Fruit fly (Drosophila melanogaster): Measurements from ENCODE around the gene Taf10b.

The Taf10b gene

dm6 chr2L:2751904-2752459, 15.7 kb downstream of the Taf10b start, which contains the start of gene Bacc (continued):
- TF ChIP-seq pan (optimal IDR thresholded peaks at IDR 0.05) (no peak), pan (GFP tag; optimal IDR thresholded peaks at IDR 0.05 in 1 of 2, IDR thresholded peaks at IDR 0.05 in 1 of 2) (no peak), zfh2 (GFP tag; optimal IDR thresholded peaks at IDR 0.05) (peak; percentile 90), CG17829 (tag; optimal IDR thresholded peaks at IDR 0.05) (peak; percentile 73), CG5180 (GFP tag; optimal IDR thresholded peaks at IDR 0.05) (peak; percentile 61), tap (tag; optimal IDR thresholded peaks at IDR 0.05) (peak; percentile 74), odd (GFP tag; optimal IDR thresholded peaks at IDR 0.05) (peak; percentile 82), H15 (GFP tag; IDR thresholded peaks at IDR 0.05) (no peak), CG9727 (GFP tag; optimal IDR thresholded peaks at IDR 0.05) (peak; percentile 91), CG3726 (GFP tag; IDR thresholded peaks at IDR 0.05) (no peak), gem (tag; optimal IDR thresholded peaks at IDR 0.05) (peak; percentile 91), Usf (GFP tag; optimal IDR thresholded peaks at IDR 0.05) (peak; percentile 90), CG3407 (GFP tag; optimal IDR thresholded peaks at IDR 0.05) (peak; percentile 70), Max (GFP tag; optimal IDR thresholded peaks at IDR 0.05) (peak; percentile 84), Antp (GFP tag; optimal IDR thresholded peaks at IDR 0.05) (peak; percentile 86), sqz (GFP tag; optimal IDR thresholded peaks at IDR 0.05) (peak; percentile 81), tup (GFP tag; optimal IDR thresholded peaks at IDR 0.05) (peak; percentile 60), CG11504 (tag; optimal IDR thresholded peaks at IDR 0.05) (peak; percentile 94), psq (GFP tag; optimal IDR thresholded peaks at IDR 0.05) (peak; percentile 15), hbn (GFP tag; IDR thresholded peaks at IDR 0.05; ENCODE audit: partially characterized antibody) (no peak), Dbx (GFP tag; IDR thresholded peaks at IDR 0.05) (no peak), CG17385 (GFP tag; optimal IDR thresholded peaks at IDR 0.05) (peak; percentile 79), Hr51 (GFP tag; optimal IDR thresholded peaks at IDR 0.05) (peak; percentile 70 to 92), CG33213 (GFP tag; optimal IDR thresholded peaks at IDR 0.05) (peak; percentile 55), ci (GFP tag; IDR thresholded peaks at IDR 0.05) (no peak), C15 (GFP tag; IDR thresholded peaks at IDR 0.05) (no peak), sug (tag; optimal IDR thresholded peaks at IDR 0.05) (peak; percentile 78), Six4 (GFP tag; optimal IDR thresholded peaks at IDR 0.05) (peak; percentile 73), ham (GFP tag; IDR thresholded peaks at IDR 0.05) (no peak), NfI (GFP tag; optimal IDR thresholded peaks at IDR 0.05) (peak; percentile 83), CG10366 (GFP tag; IDR thresholded peaks at IDR 0.05) (no peak), Dll (GFP tag; IDR thresholded peaks at IDR 0.05; ENCODE audit: partially characterized antibody) (no peak), rib (GFP tag; IDR thresholded peaks at IDR 0.05) (no peak), D19B (GFP tag; optimal IDR thresholded peaks at IDR 0.05) (peak; percentile 40), pb (GFP tag; optimal IDR thresholded peaks at IDR 0.05) (peak; percentile 70), ERR (GFP tag; optimal IDR thresholded peaks at IDR 0.05) (peak; percentile 87), mld (GFP tag; IDR thresholded peaks at IDR 0.05; ENCODE audit: partially characterized antibody) (no peak), CG1529 (GFP tag; optimal IDR thresholded peaks at IDR 0.05) (peak; percentile 88), nau (GFP tag; optimal IDR thresholded peaks at IDR 0.05) (peak; percentile 87), CG15269 (tag; optimal IDR thresholded peaks at IDR 0.05) (peak; percentile 92), pnt (GFP tag; optimal IDR thresholded peaks at IDR 0.05) (peak; percentile 72), Ets65A (GFP tag) (peak; percentile 96), knrl (GFP tag; IDR thresholded peaks at IDR 0.05; ENCODE audit: partially characterized antibody) (no peak), stc (GFP tag; IDR thresholded peaks at IDR 0.05) (no peak), CG10321 (GFP tag; IDR thresholded peaks at IDR 0.05) (no peak), CG17568 (GFP tag; optimal IDR thresholded peaks at IDR 0.05) (peak; percentile 83), Tbp (GFP tag; optimal IDR thresholded peaks at IDR 0.05) (no peak), CG8388 (GFP tag; optimal IDR thresholded peaks at IDR 0.05) (peak; percentile 77), Doc2 (GFP tag; IDR thresholded peaks at IDR 0.05) (no peak), CG14014 (GFP tag; IDR thresholded peaks at IDR 0.05) (no peak), Sry-δ (GFP tag; optimal IDR thresholded peaks at IDR 0.05) (peak; percentile 52)

All from whole organism, embryonic.